Fruit fly (Drosophila melanogaster) whole organism, embryonic: ENCODE data around the gene CG6441.

Source experiments
- Ada2b ChIP-seq: fragments of 200-800 bp; sonication (Bioruptor generic); IDR thresholded peaks from 2 replicates; pipeline ENCODE4 v1.3.6; 2022; ENCODE audit warnings: missing biosample characterization, missing genetic modification characterization
- Aef1 ChIP-seq: fragments of 200-800 bp; sonication (Bioruptor generic); IDR thresholded peaks from 3 replicates; pipeline ENCODE4 v1.3.6; 2022; ENCODE audit warnings: missing biosample characterization, missing genetic modification characterization
- CG10274 ChIP-seq: fragments of 200-800 bp; sonication (Bioruptor generic); optimal IDR thresholded peaks from 3 replicates; lab custom pipeline; 2017; ENCODE audit warnings: missing biosample characterization, mild to moderate bottlenecking, missing genetic modification characterization
- CG11093 ChIP-seq: fragments of 200-800 bp; sonication (Bioruptor generic); IDR thresholded peaks from 3 replicates; pipeline ENCODE4 v1.3.6; 2022; ENCODE audit warnings: missing biosample characterization, missing genetic modification characterization
- CG12659 ChIP-seq: fragments of 200-800 bp; sonication (Bioruptor generic); optimal IDR thresholded peaks from 3 replicates; lab custom pipeline; 2017; ENCODE audit warnings: mild to moderate bottlenecking, missing biosample characterization, missing genetic modification reagents, missing genetic modification characterization
- CG12769 ChIP-seq: fragments of 200-800 bp; sonication (Bioruptor generic); optimal IDR thresholded peaks from 2 replicates; lab custom pipeline; 2019; ENCODE audit warnings: missing biosample characterization, mild to moderate bottlenecking, missing genetic modification characterization, moderate library complexity
- CG13424 ChIP-seq: fragments of 200-800 bp; sonication (Bioruptor generic); optimal IDR thresholded peaks from 2 replicates; lab custom pipeline; 2019; ENCODE audit warnings: missing biosample characterization, mild to moderate bottlenecking, missing genetic modification characterization, moderate library complexity
- CG13624 ChIP-seq: fragments of 200-800 bp; sonication (Bioruptor generic); optimal IDR thresholded peaks from 2 replicates; lab custom pipeline; 2016; ENCODE audit warnings: missing biosample characterization, missing genetic modification characterization
- CG14441 ChIP-seq: fragments of 200-800 bp; sonication (Bioruptor generic); IDR thresholded peaks from 2 replicates; pipeline ENCODE4 v1.3.6; 2022; ENCODE audit warnings: missing biosample characterization, missing genetic modification characterization
- CG15269 ChIP-seq: fragments of 200-800 bp; sonication (Bioruptor generic); optimal IDR thresholded peaks from 2 replicates; lab custom pipeline; 2018; ENCODE audit warnings: missing biosample characterization, mild to moderate bottlenecking, missing genetic modification characterization, moderate library complexity
- CG16813 ChIP-seq: fragments of 200-800 bp; sonication (Bioruptor generic); IDR thresholded peaks from 3 replicates; pipeline ENCODE4 v1.3.6; 2022; ENCODE audit warnings: missing biosample characterization, missing genetic modification characterization; ENCODE audit not compliant: partially characterized antibody
- CG17385 ChIP-seq: fragments of 200-800 bp; sonication (Bioruptor generic); optimal IDR thresholded peaks from 3 replicates; lab custom pipeline; 2018; ENCODE audit warnings: missing biosample characterization, mild to moderate bottlenecking, missing genetic modification characterization
- CG17802 ChIP-seq: fragments of 200-800 bp; sonication (Bioruptor generic); optimal IDR thresholded peaks from 2 replicates; lab custom pipeline; 2018; ENCODE audit warnings: missing biosample characterization, mild to moderate bottlenecking, missing genetic modification characterization, moderate library complexity
- CG31224 ChIP-seq: fragments of 200-800 bp; sonication (Bioruptor generic); IDR thresholded peaks from 2 replicates; pipeline ENCODE4 v1.3.6; 2022; ENCODE audit warnings: missing biosample characterization, missing genetic modification characterization
- CG31365 ChIP-seq: fragments of 200-800 bp; sonication (Bioruptor generic); optimal IDR thresholded peaks from 2 replicates; lab custom pipeline; 2018; ENCODE audit warnings: missing biosample characterization, mild to moderate bottlenecking, missing genetic modification characterization
- CG4730 ChIP-seq: fragments of 200-800 bp; sonication (Bioruptor generic); IDR thresholded peaks from 2 replicates; pipeline ENCODE4 v1.3.6; 2022; ENCODE audit warnings: missing biosample characterization, missing genetic modification characterization
- CG7556 ChIP-seq: fragments of 200-800 bp; sonication (Bioruptor generic); optimal IDR thresholded peaks from 2 replicates; lab custom pipeline; 2017; ENCODE audit warnings: missing biosample characterization, mild to moderate bottlenecking, missing genetic modification characterization
- Dfd ChIP-seq, 2 experiments: fragments of >200 bp; optimal IDR thresholded peaks; 2 replicates each; lab custom pipeline; 2017; ENCODE audit warnings: missing biosample characterization in 2 of 2, missing genetic modification characterization in 2 of 2
- Dll ChIP-seq: fragments of 200-800 bp; sonication (Bioruptor generic); IDR thresholded peaks from 4 replicates; pipeline ENCODE4 v1.3.6; 2022; ENCODE audit warnings: missing biosample characterization, missing genetic modification characterization; ENCODE audit not compliant: partially characterized antibody
- Doc3 ChIP-seq: fragments of 200-800 bp; sonication (Bioruptor generic); IDR thresholded peaks from 3 replicates; pipeline ENCODE4 v1.3.6; 2022; ENCODE audit warnings: missing biosample characterization, missing genetic modification characterization; ENCODE audit not compliant: partially characterized antibody
- ERR ChIP-seq: fragments of 200-800 bp; sonication (Bioruptor generic); optimal IDR thresholded peaks from 2 replicates; lab custom pipeline; 2016; ENCODE audit warnings: missing biosample characterization, missing genetic modification characterization
- Elba2 ChIP-seq: fragments of 200-800 bp; sonication (Bioruptor generic); optimal IDR thresholded peaks from 3 replicates; lab custom pipeline; 2016; ENCODE audit warnings: missing biosample characterization, missing genetic modification characterization
- Gug ChIP-seq: fragments of 200-800 bp; sonication (Bioruptor generic); IDR thresholded peaks from 4 replicates; pipeline ENCODE4 v1.3.6; 2022; ENCODE audit warnings: missing biosample characterization, missing genetic modification characterization
- Myb ChIP-seq: fragments of 200-800 bp; sonication (Bioruptor generic); optimal IDR thresholded peaks from 2 replicates; lab custom pipeline; 2016; ENCODE audit warnings: missing biosample characterization, missing genetic modification characterization
- Nf-YC ChIP-seq: fragments of 200-800 bp; optimal IDR thresholded peaks from 3 replicates; lab custom pipeline; 2019; ENCODE audit warnings: missing biosample characterization, mild to moderate bottlenecking, missing genetic modification characterization, moderate library complexity
- PHDP ChIP-seq: fragments of 200-800 bp; sonication (Bioruptor generic); optimal IDR thresholded peaks from 3 replicates; lab custom pipeline; 2018; ENCODE audit warnings: missing biosample characterization, mild to moderate bottlenecking, missing genetic modification characterization, moderate library complexity
- Sry-β ChIP-seq: fragments of 200-800 bp; sonication (Bioruptor generic); optimal IDR thresholded peaks from 2 replicates; lab custom pipeline; 2018; ENCODE audit warnings: missing biosample characterization, mild to moderate bottlenecking, missing genetic modification characterization, moderate library complexity
- Xbp1 ChIP-seq: fragments of 200-800 bp; sonication (Bioruptor generic); optimal IDR thresholded peaks from 3 replicates; lab custom pipeline; 2016; ENCODE audit warnings: missing biosample characterization, mild to moderate bottlenecking, missing genetic modification characterization
- crc ChIP-seq: fragments of 200-800 bp; sonication (Bioruptor generic); optimal IDR thresholded peaks from 2 replicates; lab custom pipeline; 2016; ENCODE audit warnings: missing biosample characterization, missing genetic modification characterization
- dm ChIP-seq: fragments of 200-800 bp; sonication (Bioruptor generic); optimal IDR thresholded peaks from 3 replicates; lab custom pipeline; 2016; ENCODE audit warnings: missing biosample characterization, missing genetic modification characterization
- fu2 ChIP-seq: fragments of 200-800 bp; sonication (Bioruptor generic); optimal IDR thresholded peaks from 2 replicates; lab custom pipeline; 2016; ENCODE audit warnings: missing biosample characterization, missing genetic modification characterization
- gfzf ChIP-seq: fragments of 200-800 bp; sonication (Bioruptor generic); optimal IDR thresholded peaks from 2 replicates; lab custom pipeline; 2016; ENCODE audit warnings: missing biosample characterization, mild to moderate bottlenecking, missing genetic modification characterization, moderate library complexity
- gro ChIP-seq: fragments of 200-800 bp; sonication (Bioruptor generic); optimal IDR thresholded peaks from 2 replicates; lab custom pipeline; 2016; ENCODE audit warnings: missing biosample characterization, missing genetic modification characterization
- hbn ChIP-seq: fragments of 200-800 bp; sonication (Bioruptor generic); IDR thresholded peaks from 2 replicates; pipeline ENCODE4 v1.3.6; 2022; ENCODE audit warnings: missing biosample characterization, missing genetic modification characterization; ENCODE audit not compliant: partially characterized antibody
- insv ChIP-seq, 2 experiments: fragments of 200-800 bp; sonication (Bioruptor generic); optimal IDR thresholded peaks; 3 replicates each; lab custom pipeline; 2016 to 2018; ENCODE audit warnings: missing biosample characterization in 2 of 2, missing genetic modification characterization in 2 of 2
- ken ChIP-seq: fragments of 200-800 bp; sonication (Bioruptor generic); IDR thresholded peaks from 3 replicates; pipeline ENCODE4 v1.3.6; 2022; ENCODE audit warnings: missing biosample characterization, missing genetic modification characterization
- lmd ChIP-seq: fragments of 200-800 bp; sonication (Bioruptor generic); IDR thresholded peaks from 2 replicates; pipeline ENCODE4 v1.3.6; 2022; ENCODE audit warnings: missing biosample characterization, missing genetic modification characterization
- lola ChIP-seq, 3 experiments: fragments of >200 bp in 2 of 3; fragments of 200-800 bp in 1 of 3; sonication (Bioruptor generic) in 1 of 3; optimal IDR thresholded peaks; 2 replicates each; lab custom pipeline; 2017 to 2019; ENCODE audit warnings: missing biosample characterization in 3 of 3, missing genetic modification characterization in 3 of 3, mild to moderate bottlenecking in 1 of 3, moderate library complexity in 1 of 3
- nerfin-1 ChIP-seq: fragments of 200-800 bp; sonication (Bioruptor generic); optimal IDR thresholded peaks from 3 replicates; lab custom pipeline; 2019; ENCODE audit warnings: missing biosample characterization, mild to moderate bottlenecking, missing genetic modification characterization, moderate library complexity
- pan ChIP-seq, 4 experiments: fragments of >200 bp in 3 of 4; fragments of 200-800 bp in 1 of 4; sonication (Bioruptor generic) in 1 of 4; optimal IDR thresholded peaks in 3 of 4; IDR thresholded peaks in 1 of 4; 2 replicates each; pipeline versions ENCODE4 v1.3.6 to Lab custom; 2017 to 2022; ENCODE audit warnings: missing biosample characterization in 2 of 4, missing genetic modification characterization in 2 of 4, mixed read lengths in 1 of 4
- peb ChIP-seq: fragments of 200-800 bp; sonication (Bioruptor generic); IDR thresholded peaks from 2 replicates; pipeline ENCODE4 v1.3.6; 2022; ENCODE audit warnings: missing biosample characterization, missing genetic modification characterization
- phol ChIP-seq: fragments of 200-800 bp; sonication (Bioruptor generic); optimal IDR thresholded peaks from 3 replicates; lab custom pipeline; 2018; ENCODE audit warnings: missing biosample characterization, mild to moderate bottlenecking, missing genetic modification characterization, moderate library complexity
- pzg ChIP-seq: fragments of 200-800 bp; sonication (Bioruptor generic); optimal IDR thresholded peaks from 3 replicates; lab custom pipeline; 2018; ENCODE audit warnings: missing biosample characterization, mild to moderate bottlenecking, missing genetic modification characterization, moderate library complexity
- ranshi ChIP-seq: fragments of 200-800 bp; sonication (Bioruptor generic); IDR thresholded peaks from 2 replicates; pipeline ENCODE4 v1.3.6; 2022; ENCODE audit warnings: missing biosample characterization, missing genetic modification characterization
- sens ChIP-seq: fragments of 200-800 bp; sonication (Bioruptor generic); peaks from one replicate; lab custom pipeline; 2016; ENCODE audit warnings: missing biosample characterization, missing genetic modification characterization
- tna ChIP-seq: fragments of 200-800 bp; sonication (Bioruptor generic); IDR thresholded peaks from 2 replicates; pipeline ENCODE4 v1.3.6; 2022; ENCODE audit warnings: missing biosample characterization, missing genetic modification characterization; ENCODE audit not compliant: partially characterized antibody
- vvl ChIP-seq: fragments of 200-800 bp; sonication (Bioruptor generic); IDR thresholded peaks from 2 replicates; pipeline ENCODE4 v1.3.6; 2022; ENCODE audit warnings: missing biosample characterization, missing genetic modification characterization

Gene CG6441

DNA sequence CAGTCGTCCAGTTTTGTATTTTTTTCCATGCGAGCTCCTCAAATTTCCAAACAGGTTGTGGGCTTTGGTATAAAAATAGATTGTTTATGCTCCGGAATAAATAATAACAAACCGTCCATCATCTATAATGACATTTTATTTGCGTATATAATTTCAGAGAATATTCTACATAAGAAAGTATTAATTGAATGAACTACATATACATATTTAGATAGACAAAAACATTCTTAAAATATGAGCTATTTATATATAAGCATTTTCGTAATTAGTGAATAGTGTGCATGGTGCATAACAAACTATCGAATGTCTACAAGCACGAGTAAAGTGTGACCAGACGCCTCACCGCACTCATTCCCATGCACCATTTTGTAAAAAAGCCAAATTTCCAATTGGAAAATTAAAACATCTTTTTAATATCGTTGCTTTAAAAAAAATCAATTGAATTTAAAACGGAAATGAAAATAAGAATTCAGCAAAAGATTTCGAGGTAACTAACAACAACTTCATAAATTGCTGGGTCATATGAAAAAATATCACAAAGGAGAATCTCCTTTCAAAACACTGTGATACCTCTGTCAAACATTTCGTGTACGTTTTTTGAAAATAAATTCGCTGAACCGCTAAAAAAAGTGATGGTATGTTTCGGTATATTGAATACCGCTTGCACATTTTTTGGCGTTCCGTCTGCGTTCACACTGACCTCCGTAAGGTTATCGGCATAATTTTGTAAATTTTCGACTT lies 48.0 kb upstream of the CG6441 start, which contains the start of gene muc (continued):
- TF ChIP-seq ERR (GFP tag; lab: Kevin White, UChicago) = no peak
- no peak for TF ChIP-seq CG4730 (GFP tag; lab: Robert Waterston, UW)
- peak; percentile 24; the same call in 1 of the 2 replicates for TF ChIP-seq ranshi (GFP tag; lab: Robert Waterston, UW)
- TF ChIP-seq hbn (GFP tag; lab: Robert Waterston, UW) = peak; percentile 36; the same call in 1 of the 2 replicates
- TF ChIP-seq CG7556 = no peak
- peak; percentile 74 for TF ChIP-seq CG16813
- TF ChIP-seq CG17385 (GFP tag; lab: Kevin White, UChicago) = peak; percentile 36
- TF ChIP-seq Nf-YC (tag; lab: Kevin White, UChicago) = no peak
- TF ChIP-seq Aef1 (GFP tag; lab: Robert Waterston, UW) = no peak
- peak; percentile 79 for TF ChIP-seq CG17802 (tag; lab: Kevin White, UChicago)
- TF ChIP-seq CG14441 (GFP tag; lab: Robert Waterston, UW) = peak; percentile 24; the same call in 1 of the 2 replicates
- TF ChIP-seq PHDP (tag; lab: Kevin White, UChicago) = peak; percentile 32
- TF ChIP-seq CG31224 (GFP tag; lab: Robert Waterston, UW) = peak; percentile 33; the same call in 1 of the 2 replicates
- TF ChIP-seq Ada2b (GFP tag; lab: Robert Waterston, UW) = no peak
- TF ChIP-seq tna = no peak
- peak; percentile 20 for TF ChIP-seq fu2 (GFP tag; lab: Kevin White, UChicago)
- no peak for TF ChIP-seq crc (GFP tag; lab: Kevin White, UChicago)
- TF ChIP-seq gro (GFP tag; lab: Kevin White, UChicago) = no peak
- peak; percentile 48 for TF ChIP-seq CG13424 (tag; lab: Kevin White, UChicago)
- TF ChIP-seq sens (GFP tag; lab: Kevin White, UChicago) = peak; percentile 90
- 0 out of 3 replicates have a peak, but pooled peaks have one; percentile 8 for TF ChIP-seq ken (GFP tag; lab: Robert Waterston, UW)
- TF ChIP-seq lola (GFP tag; optimal IDR thresholded peaks at IDR 0.05; lab: Kevin White, UChicago) = peak in 2 of 3 experiments; percentile 52 to 92
- TF ChIP-seq Sry-β (GFP tag; lab: Kevin White, UChicago) = peak; percentile 53
- peak; percentile 59 for TF ChIP-seq CG12769
- peak; percentile 54 for TF ChIP-seq Myb (GFP tag; lab: Kevin White, UChicago)
- no peak for TF ChIP-seq pan (optimal IDR thresholded peaks at IDR 0.05; lab: Kevin White, UChicago)
- peak in 1 of 2 experiments; percentile 59 for TF ChIP-seq pan (GFP tag; optimal IDR thresholded peaks at IDR 0.05 in 1 of 2, IDR thresholded peaks at IDR 0.05 in 1 of 2)
- TF ChIP-seq nerfin-1 (tag; lab: Kevin White, UChicago) = peak; percentile 40
- peak; percentile 58 for TF ChIP-seq Doc3 (GFP tag; lab: Robert Waterston, UW)
- peak; percentile 63 for TF ChIP-seq pzg
- TF ChIP-seq gfzf = peak; percentile 89
- peak; percentile 52 to 94 for TF ChIP-seq insv (GFP tag; optimal IDR thresholded peaks at IDR 0.05; lab: Kevin White, UChicago)
- 0 out of 4 replicates have a peak, but pooled peaks have one; percentile 17 for TF ChIP-seq Gug
- TF ChIP-seq CG13624 (GFP tag; lab: Kevin White, UChicago) = peak; percentile 15
- peak; percentile 40 for TF ChIP-seq CG15269
- TF ChIP-seq phol (tag; lab: Kevin White, UChicago) = peak; percentile 92
- TF ChIP-seq Dfd (GFP tag; optimal IDR thresholded peaks at IDR 0.05; lab: Kevin White, UChicago) = peak in 1 of 2 experiments; percentile 43
- peak; percentile 60 for TF ChIP-seq vvl (GFP tag; lab: Robert Waterston, UW)
- TF ChIP-seq Elba2 (GFP tag; lab: Kevin White, UChicago) = peak; percentile 92
- peak; percentile 75 for TF ChIP-seq Dll (GFP tag; lab: Robert Waterston, UW)
- TF ChIP-seq dm (GFP tag; lab: Kevin White, UChicago) = no peak
- TF ChIP-seq Xbp1 = peak; percentile 54
- TF ChIP-seq CG11093 (GFP tag; lab: Robert Waterston, UW) = no peak
- TF ChIP-seq CG12659 (GFP tag; lab: Kevin White, UChicago) = peak; percentile 77
- TF ChIP-seq peb = no peak
- peak; percentile 40 for TF ChIP-seq lmd (GFP tag; lab: Robert Waterston, UW)
- TF ChIP-seq CG10274 = no peak
- TF ChIP-seq CG31365 = no peak
